Worm (Caenorhabditis elegans): Measurements from ENCODE around the gene T05A8.7.

Gene T05A8.7

DNA sequence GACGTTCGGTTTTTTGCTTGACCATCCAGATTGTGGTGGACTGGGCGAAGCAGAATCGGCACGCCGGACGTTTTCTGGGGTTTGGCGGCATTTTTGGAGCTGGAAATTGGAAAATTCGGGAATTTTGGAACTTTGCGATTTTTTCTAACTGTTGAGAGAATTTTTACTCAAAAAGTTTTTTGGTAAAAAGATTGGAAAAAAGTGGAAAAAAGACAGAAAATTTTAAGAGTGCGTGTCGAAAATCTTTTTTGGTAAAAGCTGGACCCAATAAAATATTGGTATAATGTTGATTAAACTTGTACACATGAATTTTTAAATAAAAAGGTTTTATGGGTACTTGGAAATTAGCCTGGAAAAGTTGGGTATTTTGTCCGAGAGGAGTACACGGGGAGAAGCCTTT, at the start of gene T05A8.7:
T05A8.7 (minus strand) TSS at position 101 of the 400 bp plus-strand sequence.
- no peak for TF ChIP-seq him-1 (tag; optimal IDR thresholded peaks at IDR 0.05)
- TF ChIP-seq dao-5 (tag; optimal IDR thresholded peaks at IDR 0.05) = no peak
- no peak for TF ChIP-seq W03F9.2 (tag; optimal IDR thresholded peaks at IDR 0.05)

DNA sequence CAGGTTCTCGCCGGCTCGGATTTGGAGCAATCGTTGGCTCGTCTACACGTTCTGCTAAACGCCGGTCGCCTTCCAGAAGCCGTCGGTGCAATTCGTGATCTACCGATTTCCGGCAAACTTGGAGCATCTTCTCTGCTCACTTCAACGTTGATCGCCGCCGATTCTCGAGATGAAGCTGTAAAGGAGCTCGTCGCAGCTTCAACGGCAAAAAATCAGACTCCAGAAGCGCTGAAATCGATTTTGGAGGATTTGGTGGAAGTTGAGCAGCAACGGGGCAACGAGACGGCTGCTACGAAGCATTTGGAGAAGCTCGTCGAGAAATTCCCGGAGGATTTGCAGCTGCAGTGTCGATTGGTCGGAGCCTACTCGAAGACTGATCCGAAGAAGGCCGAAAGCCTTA, 49.5 kb upstream of the T05A8.7 start:
- TF ChIP-seq him-1 (tag; optimal IDR thresholded peaks at IDR 0.05) (no peak), W03F9.2 (tag; optimal IDR thresholded peaks at IDR 0.05) (no peak), dao-5 (tag; optimal IDR thresholded peaks at IDR 0.05) (no peak)

ce11 chrII:2787849-2788248, 45.7 kb upstream of the T05A8.7 start:
- TF ChIP-seq dao-5 (tag; optimal IDR thresholded peaks at IDR 0.05) (no peak), W03F9.2 (tag; optimal IDR thresholded peaks at IDR 0.05) (no peak), him-1 (tag; optimal IDR thresholded peaks at IDR 0.05) (no peak)

DNA sequence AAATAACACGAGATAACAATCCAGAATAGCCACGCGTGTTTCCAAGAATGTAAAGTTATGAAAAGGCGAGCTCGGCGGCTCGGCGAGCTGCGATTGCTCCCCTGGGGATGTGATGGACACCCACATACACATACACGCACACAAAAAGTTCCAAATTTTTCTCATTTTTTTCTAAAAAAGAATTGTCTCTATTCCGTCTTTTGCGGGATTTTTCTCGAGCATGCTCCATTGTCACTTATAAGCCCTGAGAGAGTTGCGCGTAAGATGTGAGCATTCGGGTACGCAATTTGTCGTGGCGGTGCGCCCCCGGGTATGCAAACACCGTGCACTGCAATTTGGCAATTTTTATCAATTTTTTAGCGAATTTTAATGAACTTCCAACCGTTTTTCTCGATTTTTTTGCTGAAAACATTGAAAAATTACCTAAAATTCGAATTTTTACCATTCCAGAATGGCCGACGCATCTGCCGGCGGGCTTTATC, 44.9 kb upstream of the T05A8.7 start, which contains the start of the genes F08D12.12 and srpa-72:
F08D12.12 (minus strand) TSS at position 51 of the 482 bp plus-strand sequence.
srpa-72 (plus strand) TSS at position 451 of the 482 bp plus-strand sequence.
- TF ChIP-seq him-1 (tag; optimal IDR thresholded peaks at IDR 0.05) (no peak), W03F9.2 (tag; optimal IDR thresholded peaks at IDR 0.05) (no peak)

- TF ChIP-seq W03F9.2 (tag; optimal IDR thresholded peaks at IDR 0.05) (no peak), dao-5 (tag; optimal IDR thresholded peaks at IDR 0.05) (no peak), him-1 (tag; optimal IDR thresholded peaks at IDR 0.05) (no peak)
These were observed 43.6 kb upstream of the T05A8.7 start for ce11 chrII:2785787-2786186.

ce11 chrII:2783380-2783779, 41.2 kb upstream of the T05A8.7 start:
- TF ChIP-seq W03F9.2 (tag; optimal IDR thresholded peaks at IDR 0.05) (no peak), him-1 (tag; optimal IDR thresholded peaks at IDR 0.05) (no peak), dao-5 (tag; optimal IDR thresholded peaks at IDR 0.05) (no peak)

- TF ChIP-seq him-1 (tag; optimal IDR thresholded peaks at IDR 0.05) (no peak), dao-5 (tag; optimal IDR thresholded peaks at IDR 0.05) (no peak), W03F9.2 (tag; optimal IDR thresholded peaks at IDR 0.05) (no peak)
These were observed 39.2 kb upstream of the T05A8.7 start, which contains the start of gene F08D12.2 for ce11 chrII:2781355-2781754. Gene F08D12.2 (plus strand): TSS chrII:2781655.

- TF ChIP-seq him-1 (tag; optimal IDR thresholded peaks at IDR 0.05) (no peak), W03F9.2 (tag; optimal IDR thresholded peaks at IDR 0.05) (no peak), dao-5 (tag; optimal IDR thresholded peaks at IDR 0.05) (no peak)
These were observed 38.7 kb upstream of the T05A8.7 start for ce11 chrII:2780804-2781203.

ce11 chrII:2779253-2779652, 37.1 kb upstream of the T05A8.7 start, which contains the start of gene F08D12.3:
Gene F08D12.3 (plus strand): TSS chrII:2779553.
- no peak for TF ChIP-seq W03F9.2 (tag; optimal IDR thresholded peaks at IDR 0.05)
- TF ChIP-seq him-1 (tag; optimal IDR thresholded peaks at IDR 0.05) = no peak
- no peak for TF ChIP-seq dao-5 (tag; optimal IDR thresholded peaks at IDR 0.05)

ce11 chrII:2777846-2778245, 35.7 kb upstream of the T05A8.7 start, which contains the start of gene F08D12.4:
Gene F08D12.4 (plus strand): TSS chrII:2778146.
- no peak for TF ChIP-seq dao-5 (tag; optimal IDR thresholded peaks at IDR 0.05)

- TF ChIP-seq W03F9.2 (tag; optimal IDR thresholded peaks at IDR 0.05) (no peak), dao-5 (tag; optimal IDR thresholded peaks at IDR 0.05) (no peak), him-1 (tag; optimal IDR thresholded peaks at IDR 0.05) (no peak)
These were observed 32.8 kb upstream of the T05A8.7 start, which contains the start of gene fbxb-111 for ce11 chrII:2774904-2775303. Gene fbxb-111 (minus strand): TSS chrII:2775004.

ce11 chrII:2773534-2773933, 31.4 kb upstream of the T05A8.7 start, which contains the start of gene sdz-9:
Gene sdz-9 (minus strand): TSS chrII:2773634.
- TF ChIP-seq him-1 (tag; optimal IDR thresholded peaks at IDR 0.05) = no peak
- TF ChIP-seq W03F9.2 (tag; optimal IDR thresholded peaks at IDR 0.05) = no peak
- no peak for TF ChIP-seq dao-5 (tag; optimal IDR thresholded peaks at IDR 0.05)

ce11 chrII:2772166-2772565, 30.0 kb upstream of the T05A8.7 start, which contains the start of gene sdz-10:
Gene sdz-10 (minus strand): TSS chrII:2772266.
- TF ChIP-seq him-1 (tag; optimal IDR thresholded peaks at IDR 0.05) (no peak), W03F9.2 (tag; optimal IDR thresholded peaks at IDR 0.05) (no peak), dao-5 (tag; optimal IDR thresholded peaks at IDR 0.05) (no peak)

ce11 chrII:2770788-2771187, 28.6 kb upstream of the T05A8.7 start, which contains the start of gene fbxb-105:
Gene fbxb-105 (minus strand): TSS chrII:2770888.
- TF ChIP-seq him-1 (tag; optimal IDR thresholded peaks at IDR 0.05) (no peak), dao-5 (tag; optimal IDR thresholded peaks at IDR 0.05) (no peak), W03F9.2 (tag; optimal IDR thresholded peaks at IDR 0.05) (no peak)

ce11 chrII:2769021-2769420, 26.9 kb upstream of the T05A8.7 start, which contains the start of gene F08D12.7:
Gene F08D12.7 (minus strand): TSS chrII:2769121.
- no peak for TF ChIP-seq him-1 (tag; optimal IDR thresholded peaks at IDR 0.05)
- no peak for TF ChIP-seq W03F9.2 (tag; optimal IDR thresholded peaks at IDR 0.05)
- TF ChIP-seq dao-5 (tag; optimal IDR thresholded peaks at IDR 0.05) = no peak

All from whole organism, L4/young adult.